Worm (Caenorhabditis elegans) whole organism, L4 larva: ENCODE data around the gene str-145.

Experiments used
- D1046.2 ChIP-seq: fragments of 200-800 bp; sonication (Bioruptor generic); IDR thresholded peaks from 2 replicates; pipeline ENCODE4 v1.3.6; 2022; ENCODE audit warnings: missing genetic modification characterization, missing compliant biosample characterization
- F37D6.2 ChIP-seq: sonication (generic microtip); optimal IDR thresholded peaks from 2 replicates; lab custom pipeline; 2016; ENCODE audit warnings: mild to moderate bottlenecking, missing genetic modification characterization, missing compliant biosample characterization
- F49E8.2 ChIP-seq: sonication (generic microtip); optimal IDR thresholded peaks from 2 replicates; lab custom pipeline; 2016; ENCODE audit warnings: missing compliant biosample characterization, mild to moderate bottlenecking, missing genetic modification characterization, borderline replicate concordance
- R02D3.7 ChIP-seq: fragments of 150-350 bp; sonication (generic microtip); optimal IDR thresholded peaks from 3 replicates; lab custom pipeline; 2014; ENCODE audit warnings: missing biosample characterization, missing genetic modification characterization
- T20F7.1 ChIP-seq: fragments of 200-800 bp; sonication (Bioruptor generic); optimal IDR thresholded peaks from 2 replicates; lab custom pipeline; 2018; ENCODE audit warnings: mild to moderate bottlenecking, missing genetic modification characterization, missing compliant biosample characterization
- Y48G9A.11 ChIP-seq: fragments of 200-800 bp; sonication (Bioruptor generic); IDR thresholded peaks from 2 replicates; pipeline ENCODE4 v1.3.6; 2022; ENCODE audit warnings: missing genetic modification reagents, missing genetic modification characterization, missing compliant biosample characterization
- aly-2 ChIP-seq: sonication (generic microtip); optimal IDR thresholded peaks from 2 replicates; lab custom pipeline; 2018; ENCODE audit warnings: missing biosample characterization, missing genetic modification characterization
- ama-1 ChIP-seq: fragments of 150-350 bp; optimal IDR thresholded peaks from 2 replicates; lab custom pipeline; 2014; ENCODE audit warnings: inconsistent platforms, mixed read lengths
- ceh-28 ChIP-seq: fragments of 150-350 bp; optimal IDR thresholded peaks from 2 replicates; lab custom pipeline; 2014; ENCODE audit warnings: missing biosample characterization, missing genetic modification reagents, missing genetic modification characterization
- ces-1 ChIP-seq: fragments of 150-350 bp; sonication (generic microtip); optimal IDR thresholded peaks from 4 replicates; lab custom pipeline; 2014; ENCODE audit warnings: missing biosample characterization, missing genetic modification reagents, missing genetic modification characterization
- daf-12 ChIP-seq: fragments of 150-350 bp; optimal IDR thresholded peaks from 2 replicates; lab custom pipeline; 2014; ENCODE audit warnings: missing biosample characterization, missing genetic modification reagents, missing genetic modification characterization
- daf-16 ChIP-seq, 3 experiments: sonication (generic microtip); optimal IDR thresholded peaks; 2 replicates each; lab custom pipeline; 2016 to 2017; ENCODE audit warnings: missing genetic modification characterization in 3 of 3, missing genetic modification reagents in 3 of 3, mild to moderate bottlenecking in 2 of 3, missing compliant biosample characterization in 2 of 3, missing biosample characterization in 1 of 3, moderate library complexity in 1 of 3
- daf-8 ChIP-seq: fragments of 200-800 bp; sonication (Bioruptor generic); IDR thresholded peaks from 2 replicates; pipeline ENCODE4 v1.3.6; 2022; ENCODE audit warnings: missing genetic modification characterization, missing compliant biosample characterization
- dmd-6 ChIP-seq: fragments of 200-800 bp; sonication (Bioruptor generic); IDR thresholded peaks from 2 replicates; pipeline ENCODE4 v1.3.6; 2022; ENCODE audit warnings: missing genetic modification reagents, missing genetic modification characterization, missing compliant biosample characterization
- dmd-8 ChIP-seq: fragments of 200-800 bp; sonication (Bioruptor generic); IDR thresholded peaks from 2 replicates; pipeline ENCODE4 v1.3.6; 2022; ENCODE audit warnings: missing genetic modification characterization, missing compliant biosample characterization
- dmd-9 ChIP-seq: fragments of 200-800 bp; sonication (Bioruptor generic); IDR thresholded peaks from 2 replicates; pipeline ENCODE4 v1.3.6; 2022; ENCODE audit warnings: missing genetic modification reagents, missing genetic modification characterization, missing compliant biosample characterization
- dpl-1 ChIP-seq: fragments of 150-350 bp; optimal IDR thresholded peaks from 2 replicates; lab custom pipeline; 2014; ENCODE audit warnings: missing biosample characterization, missing genetic modification reagents, missing genetic modification characterization
- egl-43 ChIP-seq: fragments of 200-800 bp; sonication (Bioruptor generic); IDR thresholded peaks from 2 replicates; pipeline ENCODE4 v1.3.6; 2022; ENCODE audit warnings: missing genetic modification reagents, missing genetic modification characterization, missing compliant biosample characterization
- fkh-10 ChIP-seq: fragments of 150-350 bp; optimal IDR thresholded peaks from 2 replicates; lab custom pipeline; 2014; ENCODE audit warnings: missing biosample characterization, missing genetic modification reagents, missing genetic modification characterization
- gei-8 ChIP-seq: fragments of 200-800 bp; sonication (Bioruptor generic); optimal IDR thresholded peaks from 2 replicates; lab custom pipeline; 2018; ENCODE audit warnings: mild to moderate bottlenecking, missing genetic modification characterization, missing compliant biosample characterization
- hmg-1.1 ChIP-seq: fragments of 200-800 bp; sonication (Bioruptor generic); IDR thresholded peaks from 2 replicates; pipeline ENCODE4 v1.3.6; 2022; ENCODE audit warnings: missing genetic modification reagents, missing genetic modification characterization, missing compliant biosample characterization
- jun-1 ChIP-seq: fragments of 150-350 bp; optimal IDR thresholded peaks from 2 replicates; lab custom pipeline; 2014; ENCODE audit warnings: missing biosample characterization, missing genetic modification reagents, missing genetic modification characterization
- lim-7 ChIP-seq: fragments of 200-800 bp; sonication (Bioruptor generic); IDR thresholded peaks from 2 replicates; pipeline ENCODE4 v1.3.6; 2022; ENCODE audit warnings: missing genetic modification characterization, missing compliant biosample characterization
- lin-1 ChIP-seq: fragments of 200-800 bp; sonication (Bioruptor generic); IDR thresholded peaks from 2 replicates; pipeline ENCODE4 v1.3.6; 2022; ENCODE audit warnings: missing genetic modification reagents, missing genetic modification characterization, missing compliant biosample characterization
- lin-13 ChIP-seq: fragments of 150-350 bp; optimal IDR thresholded peaks from 2 replicates; lab custom pipeline; 2014; ENCODE audit warnings: missing biosample characterization, missing genetic modification reagents, missing genetic modification characterization
- lin-15B ChIP-seq: fragments of 150-350 bp; sonication (generic microtip); optimal IDR thresholded peaks from 3 replicates; lab custom pipeline; 2014; ENCODE audit warnings: missing biosample characterization, missing genetic modification characterization
- madf-9 ChIP-seq: fragments of 200-800 bp; sonication (Bioruptor generic); conservative IDR thresholded peaks from 2 replicates; pipeline ENCODE4 v1.3.6; 2022; ENCODE audit warnings: missing genetic modification reagents, missing genetic modification characterization, missing compliant biosample characterization
- mdl-1 ChIP-seq, 2 experiments: fragments of 150-350 bp in 1 of 2; sonication (generic microtip) in 1 of 2; optimal IDR thresholded peaks; 2 replicates each; lab custom pipeline; 2014 to 2017; ENCODE audit warnings: missing biosample characterization in 2 of 2, missing genetic modification characterization in 2 of 2
- mep-1 ChIP-seq: fragments of 150-350 bp; sonication (generic microtip); optimal IDR thresholded peaks from 3 replicates; lab custom pipeline; 2014; ENCODE audit warnings: missing biosample characterization, missing genetic modification characterization
- mes-2 ChIP-seq: sonication (generic microtip); optimal IDR thresholded peaks from 2 replicates; lab custom pipeline; 2016; ENCODE audit warnings: missing genotype, mild to moderate bottlenecking, missing genetic modification characterization, missing compliant biosample characterization; ENCODE audit not compliant: poor library complexity, severe bottlenecking
- mxl-2 ChIP-seq: fragments of 200-800 bp; sonication (Bioruptor generic); conservative IDR thresholded peaks from 2 replicates; pipeline ENCODE4 v1.3.6; 2022; ENCODE audit warnings: missing genetic modification reagents, missing genetic modification characterization, missing compliant biosample characterization
- mxl-3 ChIP-seq: fragments of 200-800 bp; sonication (Bioruptor generic); optimal IDR thresholded peaks from 2 replicates; lab custom pipeline; 2018; ENCODE audit warnings: mild to moderate bottlenecking, missing genetic modification characterization, missing compliant biosample characterization
- nhr-11 ChIP-seq: fragments of 150-350 bp; optimal IDR thresholded peaks from 2 replicates; lab custom pipeline; 2014; ENCODE audit warnings: missing biosample characterization, missing genetic modification characterization
- nhr-25 ChIP-seq: sonication (generic microtip); optimal IDR thresholded peaks from 2 replicates; lab custom pipeline; 2017; ENCODE audit warnings: missing genetic modification characterization, mild to moderate bottlenecking, missing compliant biosample characterization, antibody characterized with exemption, moderate library complexity, borderline replicate concordance; ENCODE audit not compliant: insufficient read depth
- nhr-28 ChIP-seq: fragments of 150-350 bp; optimal IDR thresholded peaks from 2 replicates; lab custom pipeline; 2014; ENCODE audit warnings: missing biosample characterization, missing genetic modification characterization
- nhr-42 ChIP-seq: fragments of 200-800 bp; sonication (Bioruptor generic); IDR thresholded peaks from 2 replicates; pipeline ENCODE4 v1.3.6; 2022; ENCODE audit warnings: missing genetic modification characterization, missing compliant biosample characterization
- pqm-1 ChIP-seq: sonication (generic microtip); optimal IDR thresholded peaks from 2 replicates; lab custom pipeline; 2017; ENCODE audit warnings: missing biosample characterization, missing genetic modification characterization
- rbr-2 ChIP-seq: sonication (generic microtip); optimal IDR thresholded peaks from 2 replicates; lab custom pipeline; 2016; ENCODE audit warnings: missing genotype, missing genetic modification characterization, missing compliant biosample characterization
- sdz-12 ChIP-seq: fragments of 200-800 bp; sonication (Bioruptor generic); optimal IDR thresholded peaks from 2 replicates; lab custom pipeline; 2018; ENCODE audit warnings: mild to moderate bottlenecking, missing genetic modification characterization, missing compliant biosample characterization
- snpc-1.2 ChIP-seq: fragments of 200-800 bp; sonication (Bioruptor generic); IDR thresholded peaks from 2 replicates; pipeline ENCODE4 v1.3.6; 2022; ENCODE audit warnings: missing genetic modification reagents, missing genetic modification characterization, missing compliant biosample characterization
- snpc-4 ChIP-seq: fragments of 150-350 bp; optimal IDR thresholded peaks from 2 replicates; lab custom pipeline; 2014; ENCODE audit warnings: missing biosample characterization, missing genetic modification characterization
- spr-3 ChIP-seq: fragments of 200-800 bp; sonication (Bioruptor generic); optimal IDR thresholded peaks from 2 replicates; lab custom pipeline; 2018; ENCODE audit warnings: mild to moderate bottlenecking, missing genetic modification characterization, missing compliant biosample characterization
- tra-1 ChIP-seq: fragments of 200-800 bp; sonication (Bioruptor generic); IDR thresholded peaks from 2 replicates; pipeline ENCODE4 v1.3.6; 2022; ENCODE audit warnings: missing genetic modification reagents, missing genetic modification characterization, missing compliant biosample characterization
- unc-130 ChIP-seq: sonication (generic microtip); optimal IDR thresholded peaks from 2 replicates; lab custom pipeline; 2016; ENCODE audit warnings: missing genetic modification reagents, missing genetic modification characterization, missing compliant biosample characterization
- unc-62 ChIP-seq, 3 experiments: fragments of 150-350 bp in 1 of 3; sonication (generic microtip); optimal IDR thresholded peaks in 2 of 3; peaks in 1 of 3; 1 replicate in 1 of 3; 2 replicates in 2 of 3; lab custom pipeline; 2014 to 2017; ENCODE audit warnings: missing biosample characterization in 3 of 3, missing genetic modification characterization in 3 of 3, missing genetic modification reagents in 3 of 3, missing genotype in 1 of 3
- vab-7 ChIP-seq: fragments of 200-800 bp; sonication (Bioruptor generic); IDR thresholded peaks from 2 replicates; pipeline ENCODE4 v1.3.6; 2022; ENCODE audit warnings: missing genetic modification reagents, missing genetic modification characterization, missing compliant biosample characterization
- zag-1 ChIP-seq: fragments of 150-350 bp; optimal IDR thresholded peaks from 2 replicates; lab custom pipeline; 2014; ENCODE audit warnings: missing biosample characterization, missing genetic modification characterization
- zfp-3 ChIP-seq: fragments of 200-800 bp; sonication (Bioruptor generic); conservative IDR thresholded peaks from 2 replicates; pipeline ENCODE4 v1.3.6; 2022; ENCODE audit warnings: missing genetic modification reagents, missing genetic modification characterization, missing compliant biosample characterization
- ztf-7 ChIP-seq: fragments of 150-350 bp; optimal IDR thresholded peaks from 2 replicates; lab custom pipeline; 2014; ENCODE audit warnings: missing biosample characterization, missing genetic modification characterization

Gene str-145

ce11 chrV:8130812-8131211, 32.7 kb upstream of the str-145 start:
- TF ChIP-seq nhr-42 (GFP tag; lab: Robert Waterston, UW), result no peak
- no peak for TF ChIP-seq nhr-25 (tag; lab: Kevin White, UChicago)
- TF ChIP-seq F49E8.2 (tag; lab: Kevin White, UChicago), result no peak
- TF ChIP-seq hmg-1.1 (GFP tag; lab: Robert Waterston, UW), result no peak
- TF ChIP-seq daf-16 (GFP tag; optimal IDR thresholded peaks at IDR 0.05; lab: Kevin White, UChicago), result no peak
- TF ChIP-seq daf-16 (tag; optimal IDR thresholded peaks at IDR 0.05; lab: Kevin White, UChicago), result no peak
- no peak for TF ChIP-seq dmd-6 (GFP tag; lab: Robert Waterston, UW)
- TF ChIP-seq D1046.2, result no peak
- TF ChIP-seq ces-1, result no peak
- no peak for TF ChIP-seq aly-2
- no peak for TF ChIP-seq sdz-12
- no peak for TF ChIP-seq gei-8 (GFP tag; lab: Kevin White, UChicago)
- TF ChIP-seq R02D3.7 (tag; lab: Kevin White, UChicago), result no peak
- TF ChIP-seq mep-1, result no peak
- TF ChIP-seq, all 104 proteins: peak for 0

- TF ChIP-seq ces-1 (no peak), pqm-1 (no peak), madf-9 (no peak), zfp-3 (GFP tag; lab: Robert Waterston, UW) (no peak), lin-1 (GFP tag; lab: Robert Waterston, UW) (no peak), snpc-1.2 (GFP tag; lab: Robert Waterston, UW) (no peak), tra-1 (GFP tag; lab: Robert Waterston, UW) (no peak), Y48G9A.11 (no peak), zag-1 (tag; lab: Kevin White, UChicago) (no peak), vab-7 (GFP tag; lab: Robert Waterston, UW) (no peak), ztf-7 (no peak), daf-8 (no peak), rbr-2 (tag; lab: Kevin White, UChicago) (peak; percentile 55), mxl-3 (GFP tag; lab: Kevin White, UChicago) (peak; percentile 74), dmd-8 (GFP tag; lab: Robert Waterston, UW) (no peak), jun-1 (tag; lab: Kevin White, UChicago) (no peak), lin-13 (GFP tag; lab: Kevin White, UChicago) (no peak), mdl-1 (tag; optimal IDR thresholded peaks at IDR 0.05; lab: Kevin White, UChicago) (peak in 1 of 2 experiments; percentile 38), unc-130 (GFP tag; lab: Kevin White, UChicago) (no peak), snpc-4 (tag; lab: Kevin White, UChicago) (no peak), unc-62 (GFP tag; optimal IDR thresholded peaks at IDR 0.05 in 1 of 2; lab: Kevin White, UChicago) (peak in 1 of 2 experiments; percentile 32), unc-62 (tag; optimal IDR thresholded peaks at IDR 0.05; lab: Kevin White, UChicago) (no peak), ama-1 (lab: Kevin White, UChicago) (no peak), lin-15B (tag; lab: Kevin White, UChicago) (no peak), dpl-1 (GFP tag; lab: Kevin White, UChicago) (peak; percentile 42), nhr-11 (tag; lab: Kevin White, UChicago) (peak; percentile 20), fkh-10 (peak; percentile 49), lim-7 (GFP tag; lab: Robert Waterston, UW) (no peak), mxl-2 (GFP tag; lab: Robert Waterston, UW) (no peak), nhr-28 (tag; lab: Kevin White, UChicago) (no peak), T20F7.1 (GFP tag; lab: Kevin White, UChicago) (peak; percentile 42), spr-3 (GFP tag; lab: Kevin White, UChicago) (no peak), ceh-28 (no peak), F37D6.2 (peak; percentile 5), daf-12 (no peak), egl-43 (GFP tag; lab: Robert Waterston, UW) (no peak), mep-1 (peak; percentile 51), dmd-9 (GFP tag; lab: Robert Waterston, UW) (no peak), mes-2 (tag; lab: Kevin White, UChicago) (peak; percentile 65)
Measured at ce11 chrV:8130149-8130661, 32.1 kb upstream of the str-145 start, which contains the start of gene snap-1. snap-1 (plus strand) TSS chrV:8130611.
